Worm (Caenorhabditis elegans) whole organism, L3 larva: ENCODE data around the gene T26H5.9.

Experiments
- ZK546.5 ChIP-seq: sonication (generic microtip); optimal IDR thresholded peaks from 2 replicates; lab custom pipeline; 2017; ENCODE audit warnings: missing biosample characterization, missing genetic modification characterization
- ama-1 ChIP-seq: fragments of 150-350 bp; optimal IDR thresholded peaks from 2 replicates; lab custom pipeline; 2018
- ceh-16 ChIP-seq: sonication (generic microtip); optimal IDR thresholded peaks from 2 replicates; lab custom pipeline; 2017; ENCODE audit warnings: missing biosample characterization, missing genetic modification characterization
- ceh-28 ChIP-seq: fragments of 150-350 bp; optimal IDR thresholded peaks from 2 replicates; lab custom pipeline; 2014; ENCODE audit warnings: missing biosample characterization, missing genetic modification reagents, missing genetic modification characterization
- ceh-82 ChIP-seq: fragments of 150-350 bp; optimal IDR thresholded peaks from 2 replicates; lab custom pipeline; 2014; ENCODE audit warnings: missing biosample characterization, missing genetic modification characterization
- daf-12 ChIP-seq: fragments of 150-350 bp; optimal IDR thresholded peaks from 2 replicates; lab custom pipeline; 2014; ENCODE audit warnings: missing biosample characterization, missing genetic modification reagents, missing genetic modification characterization
- egl-27 ChIP-seq: sonication (generic microtip); optimal IDR thresholded peaks from 4 replicates; lab custom pipeline; 2017; ENCODE audit warnings: missing biosample characterization, missing genetic modification reagents, missing genetic modification characterization
- elt-1 ChIP-seq: fragments of 150-350 bp; optimal IDR thresholded peaks from 2 replicates; lab custom pipeline; 2014; ENCODE audit warnings: missing biosample characterization, missing genetic modification characterization
- elt-2 ChIP-seq: sonication (generic microtip); optimal IDR thresholded peaks from 2 replicates; lab custom pipeline; 2016; ENCODE audit warnings: missing genetic modification reagents, mild to moderate bottlenecking, missing genetic modification characterization, missing compliant biosample characterization
- elt-3 ChIP-seq, 3 experiments: fragments of 150-350 bp in 1 of 3; sonication (generic microtip) in 2 of 3; optimal IDR thresholded peaks; 2 replicates in 2 of 3; 4 replicates in 1 of 3; lab custom pipeline; 2014 to 2017; ENCODE audit warnings: missing biosample characterization in 3 of 3, missing genetic modification characterization in 3 of 3
- eor-1 ChIP-seq, 2 experiments: fragments of 150-350 bp; optimal IDR thresholded peaks; 2 replicates each; lab custom pipeline; 2014 to 2018; ENCODE audit warnings: missing biosample characterization in 2 of 2, missing genetic modification characterization in 2 of 2
- fos-1 ChIP-seq: fragments of 150-350 bp; optimal IDR thresholded peaks from 2 replicates; lab custom pipeline; 2014; ENCODE audit warnings: missing biosample characterization, missing genetic modification characterization
- hmg-11 ChIP-seq: sonication (generic microtip); optimal IDR thresholded peaks from 2 replicates; lab custom pipeline; 2016; ENCODE audit warnings: missing genetic modification characterization, missing compliant biosample characterization
- jun-1 ChIP-seq: fragments of 150-350 bp; optimal IDR thresholded peaks from 2 replicates; lab custom pipeline; 2014; ENCODE audit warnings: missing biosample characterization, missing genetic modification reagents, missing genetic modification characterization
- lin-15B ChIP-seq: fragments of 150-350 bp; optimal IDR thresholded peaks from 2 replicates; lab custom pipeline; 2014; ENCODE audit warnings: missing biosample characterization, missing genetic modification characterization
- lsy-12 ChIP-seq: sonication (generic microtip); optimal IDR thresholded peaks from 2 replicates; lab custom pipeline; 2016; ENCODE audit warnings: mild to moderate bottlenecking, missing genetic modification characterization, missing compliant biosample characterization
- mdl-1 ChIP-seq: fragments of 150-350 bp; optimal IDR thresholded peaks from 2 replicates; lab custom pipeline; 2014; ENCODE audit warnings: missing biosample characterization, missing genetic modification characterization
- mml-1 ChIP-seq: fragments of 150-350 bp; sonication (generic microtip); optimal IDR thresholded peaks from 3 replicates; lab custom pipeline; 2014; ENCODE audit warnings: missing biosample characterization, missing genetic modification characterization
- nfya-1 ChIP-seq: sonication (generic microtip); optimal IDR thresholded peaks from 2 replicates; lab custom pipeline; 2017; ENCODE audit warnings: missing genetic modification characterization, mild to moderate bottlenecking, missing compliant biosample characterization, antibody characterized with exemption, moderate library complexity; ENCODE audit not compliant: insufficient read depth
- nhr-12 ChIP-seq: fragments of 150-350 bp; optimal IDR thresholded peaks from 2 replicates; lab custom pipeline; 2014; ENCODE audit warnings: missing biosample characterization, missing genetic modification characterization
- nhr-237 ChIP-seq: fragments of 150-350 bp; optimal IDR thresholded peaks from 2 replicates; lab custom pipeline; 2014; ENCODE audit warnings: missing biosample characterization, missing genetic modification characterization
- nhr-25 ChIP-seq: sonication (generic microtip); optimal IDR thresholded peaks from 2 replicates; lab custom pipeline; 2017; ENCODE audit warnings: missing biosample characterization, missing genetic modification characterization
- nhr-67 ChIP-seq: fragments of 150-350 bp; optimal IDR thresholded peaks from 2 replicates; lab custom pipeline; 2014; ENCODE audit warnings: missing biosample characterization, missing genetic modification characterization
- nhr-76 ChIP-seq: fragments of 150-350 bp; sonication (generic microtip); optimal IDR thresholded peaks from 5 replicates; lab custom pipeline; 2014; ENCODE audit warnings: missing biosample characterization, missing genetic modification characterization
- nhr-77 ChIP-seq: fragments of 150-350 bp; optimal IDR thresholded peaks from 2 replicates; lab custom pipeline; 2014; ENCODE audit warnings: missing biosample characterization, missing genetic modification characterization
- pha-4 ChIP-seq: fragments of 150-350 bp; optimal IDR thresholded peaks from 2 replicates; lab custom pipeline; 2014; ENCODE audit warnings: missing biosample characterization, missing genetic modification reagents, missing genetic modification characterization
- tbx-2 ChIP-seq: sonication (generic microtip); optimal IDR thresholded peaks from 2 replicates; lab custom pipeline; 2016; ENCODE audit warnings: mild to moderate bottlenecking, missing genetic modification characterization, missing compliant biosample characterization
- unc-39 ChIP-seq: sonication (generic microtip); optimal IDR thresholded peaks from 4 replicates; lab custom pipeline; 2017; ENCODE audit warnings: missing biosample characterization, missing genetic modification characterization
- zag-1 ChIP-seq: fragments of 150-350 bp; optimal IDR thresholded peaks from 2 replicates; lab custom pipeline; 2014; ENCODE audit warnings: missing biosample characterization, missing genetic modification characterization
- ztf-11 ChIP-seq: fragments of 150-350 bp; optimal IDR thresholded peaks from 2 replicates; lab custom pipeline; 2014; ENCODE audit warnings: missing biosample characterization, missing genetic modification characterization
- ztf-4 ChIP-seq: fragments of 150-350 bp; optimal IDR thresholded peaks from 2 replicates; lab custom pipeline; 2014; ENCODE audit warnings: missing biosample characterization, missing genetic modification characterization

Gene T26H5.9

DNA sequence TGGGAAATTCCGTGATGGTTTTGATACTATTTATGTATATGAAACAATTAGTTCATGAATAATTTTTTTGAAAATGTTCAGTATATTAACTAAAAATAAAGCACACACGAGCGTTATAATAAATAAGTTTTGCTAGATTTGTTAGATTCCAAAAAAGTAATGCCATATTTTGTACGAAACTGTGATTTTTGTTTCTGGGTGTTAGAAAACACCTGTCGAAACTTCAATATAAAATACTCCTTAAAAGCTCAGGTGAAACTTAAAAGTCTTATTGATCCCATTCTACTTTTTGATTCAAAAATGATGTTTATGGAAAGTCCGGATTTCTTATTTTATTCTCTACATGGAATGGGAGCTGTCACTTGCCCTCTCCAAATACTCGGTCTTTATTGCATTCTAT is 28.8 kb upstream of the T26H5.9 start, which contains the start of gene srh-265:
Gene srh-265, plus strand, starts transcription at position 301 of the 400 bp plus-strand sequence.
- TF ChIP-seq nhr-67 (tag; lab: Kevin White, UChicago): no peak
- TF ChIP-seq daf-12 (tag; lab: Kevin White, UChicago): no peak
- TF ChIP-seq ztf-11: no peak
- TF ChIP-seq nhr-25 (tag; lab: Kevin White, UChicago): no peak

DNA sequence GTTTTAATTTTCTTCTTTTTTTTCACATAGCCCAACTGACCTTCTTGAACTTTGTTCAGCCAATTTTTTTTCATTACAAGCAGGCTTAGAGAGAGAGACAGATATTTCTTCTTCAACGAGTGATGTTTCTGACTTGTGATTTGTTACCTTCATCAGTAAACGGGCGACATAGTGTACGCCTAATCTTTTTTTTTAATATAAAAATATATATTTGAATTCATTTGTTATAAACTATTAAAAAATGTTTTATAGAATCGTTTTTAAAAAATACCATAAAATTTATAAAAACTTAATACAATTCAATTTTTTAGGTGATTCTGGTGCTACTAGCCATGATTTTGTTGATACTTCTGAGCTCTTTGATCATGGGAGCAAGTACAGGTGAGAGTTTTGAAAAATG is 26.9 kb upstream of the T26H5.9 start, which contains the start of gene T06E6.10:
Gene T06E6.10, plus strand, starts transcription at position 301 of the 400 bp plus-strand sequence.
- TF ChIP-seq elt-1 (tag; lab: Kevin White, UChicago) (no peak), unc-39 (no peak), ceh-28 (tag; lab: Kevin White, UChicago) (no peak), elt-2 (tag; lab: Kevin White, UChicago) (no peak), pha-4 (tag; lab: Kevin White, UChicago) (no peak), tbx-2 (tag; lab: Kevin White, UChicago) (no peak), jun-1 (no peak), nhr-25 (tag; lab: Kevin White, UChicago) (no peak), lin-15B (tag; lab: Kevin White, UChicago) (no peak), fos-1 (tag; lab: Kevin White, UChicago) (no peak), nhr-76 (tag; lab: Kevin White, UChicago) (no peak), ama-1 (lab: Kevin White, UChicago) (no peak), nhr-77 (tag; lab: Kevin White, UChicago) (no peak), ceh-82 (tag; lab: Kevin White, UChicago) (no peak), elt-3 (tag; optimal IDR thresholded peaks at IDR 0.05; lab: Kevin White, UChicago) (no peak), lsy-12 (tag; lab: Kevin White, UChicago) (no peak)

ce11 chrV:15423601-15424000 is 21.1 kb upstream of the T26H5.9 start, which contains the start of gene fbxa-104:
fbxa-104 (minus strand) TSS chrV:15423683.
- no peak for TF ChIP-seq nfya-1
- TF ChIP-seq elt-2 (tag; lab: Kevin White, UChicago): no peak
- TF ChIP-seq ztf-4 (tag; lab: Kevin White, UChicago): no peak
- no peak for TF ChIP-seq nhr-237 (tag; lab: Kevin White, UChicago)
- no peak for TF ChIP-seq hmg-11
- TF ChIP-seq lsy-12 (tag; lab: Kevin White, UChicago): no peak
- no peak for TF ChIP-seq jun-1
- TF ChIP-seq, all 47 proteins: peak for 0

ce11 chrV:15425368-15426091 is 19.2 kb upstream of the T26H5.9 start, which contains the start of gene Y36E3A.2:
Y36E3A.2 (plus strand) TSS chrV:15426041.
- TF ChIP-seq elt-2 (tag; lab: Kevin White, UChicago) (peak; percentile 70), jun-1 (no peak), zag-1 (tag; lab: Kevin White, UChicago) (no peak), mdl-1 (tag; lab: Kevin White, UChicago) (no peak), pha-4 (tag; lab: Kevin White, UChicago) (peak; percentile 1), lsy-12 (tag; lab: Kevin White, UChicago) (no peak), ZK546.5 (tag; lab: Kevin White, UChicago) (no peak)

ce11 chrV:15426944-15427343 is 17.8 kb upstream of the T26H5.9 start, which contains the start of gene fbxa-209:
fbxa-209 (minus strand) TSS chrV:15427044.
- TF ChIP-seq ceh-28 (tag; lab: Kevin White, UChicago) (no peak), nhr-77 (tag; lab: Kevin White, UChicago) (no peak), ceh-16 (tag; lab: Kevin White, UChicago) (no peak), mml-1 (tag; lab: Kevin White, UChicago) (no peak), nhr-12 (tag; lab: Kevin White, UChicago) (no peak), hmg-11 (no peak)
- TF ChIP-seq, all 47 proteins: peak for 0

DNA sequence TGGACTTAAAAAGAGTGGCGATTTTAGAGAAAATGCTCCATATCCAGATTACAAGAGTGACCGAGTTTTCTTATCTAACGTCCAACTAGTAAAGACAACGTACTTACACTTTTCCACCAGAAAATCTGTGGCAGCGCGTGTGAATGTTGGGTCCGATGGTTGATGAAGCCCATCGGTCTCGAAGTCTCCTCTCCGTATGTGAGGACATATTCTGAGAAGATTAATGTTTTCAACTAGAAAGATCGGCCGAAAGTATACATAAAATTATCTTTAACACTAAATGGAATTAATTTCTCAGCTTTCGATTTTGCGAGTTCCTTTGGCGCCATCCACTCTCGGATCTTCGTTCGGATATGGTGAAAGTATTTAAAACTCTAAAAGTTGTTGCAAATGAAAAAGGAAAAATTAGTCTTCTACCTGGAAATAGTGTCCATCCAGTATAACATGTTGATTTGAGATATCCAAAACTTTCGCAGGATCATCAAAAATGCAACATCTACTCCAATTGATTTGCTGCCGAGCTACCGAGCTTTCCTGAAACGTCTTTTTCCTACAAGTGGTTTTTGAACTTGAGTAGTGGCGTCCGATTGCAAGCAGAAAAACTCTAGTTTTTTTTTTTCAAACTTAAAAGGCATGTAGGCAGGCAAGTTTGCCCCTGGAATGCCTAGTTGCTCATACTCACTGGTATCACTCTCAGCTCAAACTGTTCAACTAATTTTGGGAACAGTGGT is 13.2 kb upstream of the T26H5.9 start:
- no peak for TF ChIP-seq egl-27 (tag; lab: Kevin White, UChicago)
- no peak for TF ChIP-seq eor-1 (tag; optimal IDR thresholded peaks at IDR 0.05; lab: Kevin White, UChicago)
